Fruit fly (Drosophila melanogaster) whole organism: ENCODE measurements around the gene CG13056.

ENCODE experiments used
- CG8478 ChIP-seq: fragments of >200 bp; optimal IDR thresholded peaks from 2 replicates; lab custom pipeline; 2018; ENCODE audit warnings: inconsistent platforms
- Dll ChIP-seq: fragments of >200 bp; optimal IDR thresholded peaks from 2 replicates; lab custom pipeline; 2017
- EcR ChIP-seq, 2 experiments: fragments of >200 bp; optimal IDR thresholded peaks; 2 replicates each; lab custom pipeline; 2017; ENCODE audit warnings: missing biosample characterization in 2 of 2, missing genetic modification characterization in 2 of 2, missing genetic modification reagents in 2 of 2
- pan ChIP-seq: fragments of >200 bp; optimal IDR thresholded peaks from 2 replicates; lab custom pipeline; 2017
- psq ChIP-seq: fragments of >200 bp; optimal IDR thresholded peaks from 2 replicates; lab custom pipeline; 2017
- usp ChIP-seq: fragments of >200 bp; optimal IDR thresholded peaks from 2 replicates; lab custom pipeline; 2017; ENCODE audit warnings: missing biosample characterization, missing genetic modification characterization, mixed read lengths

The CG13056 gene

dm6 chr3L:16333013-16333412 lies at the start of gene CG13056:
TSS of gene CG13056 (plus strand) at chr3L:16333313.
- no peak for TF ChIP-seq CG8478 (lab: Kevin White, UChicago)
- TF ChIP-seq pan (lab: Kevin White, UChicago) = no peak
- TF ChIP-seq Dll (lab: Kevin White, UChicago) = no peak
- TF ChIP-seq EcR (GFP tag; optimal IDR thresholded peaks at IDR 0.05; lab: Kevin White, UChicago) = no peak
- TF ChIP-seq usp (GFP tag; lab: Kevin White, UChicago) = no peak
- TF ChIP-seq psq (lab: Kevin White, UChicago) = no peak

DNA sequence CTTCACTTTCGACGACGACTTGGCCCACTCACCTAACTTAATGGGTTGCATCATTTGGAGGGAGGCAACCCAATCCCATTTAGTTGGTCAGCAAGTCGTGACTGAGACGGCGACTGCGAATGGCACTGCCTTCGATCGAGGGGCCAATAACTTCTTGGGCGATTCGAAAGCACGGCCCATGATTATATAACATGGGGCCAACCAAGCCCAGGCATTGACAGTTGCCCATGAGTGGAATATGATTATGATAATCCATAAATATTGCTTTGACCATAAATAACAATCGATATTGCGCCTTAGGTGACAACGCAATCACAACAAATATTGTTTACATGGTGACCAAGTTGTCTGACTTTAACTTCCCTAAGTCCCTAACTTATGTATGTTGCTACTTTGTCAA lies 49.3 kb upstream of the CG13056 start, which contains the start of gene CG13048:
CG13048 (minus strand) TSS at position 101 of the 400 bp plus-strand sequence.
- TF ChIP-seq Dll (lab: Kevin White, UChicago) (no peak), usp (GFP tag; lab: Kevin White, UChicago) (no peak), EcR (GFP tag; optimal IDR thresholded peaks at IDR 0.05; lab: Kevin White, UChicago) (no peak), psq (lab: Kevin White, UChicago) (no peak), pan (lab: Kevin White, UChicago) (no peak), CG8478 (lab: Kevin White, UChicago) (no peak)

DNA sequence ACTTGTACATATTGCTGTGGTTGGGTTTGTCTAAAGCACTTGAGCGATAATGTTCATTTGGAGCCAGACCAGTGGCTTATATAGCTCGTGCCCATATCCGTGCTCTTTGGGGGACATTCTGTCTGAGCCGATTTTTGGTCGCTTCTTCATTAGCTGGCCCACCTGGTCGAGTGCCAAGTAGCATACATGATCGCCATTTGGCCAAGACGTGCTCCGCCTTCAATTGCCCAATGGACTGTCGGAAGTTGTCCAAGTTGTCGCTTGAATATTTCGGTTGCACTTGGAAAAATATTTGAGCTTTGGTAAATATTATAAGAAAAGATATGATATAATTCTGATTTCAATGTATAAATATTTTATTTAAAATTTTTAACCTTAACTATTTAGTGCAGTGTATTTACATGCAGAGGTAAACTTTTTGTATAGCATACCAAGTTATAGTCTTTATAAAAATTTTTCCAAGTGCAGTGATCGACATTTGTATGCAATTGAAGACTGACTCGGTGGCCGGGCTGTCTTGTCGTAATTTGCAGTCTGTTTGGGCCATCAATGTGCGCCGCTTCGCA lies 47.7 kb upstream of the CG13056 start, which contains the start of gene CG13047:
CG13047 (minus strand) TSS at position 51 of the 566 bp plus-strand sequence.
- TF ChIP-seq EcR (GFP tag; optimal IDR thresholded peaks at IDR 0.05; lab: Kevin White, UChicago) (no peak), usp (GFP tag; lab: Kevin White, UChicago) (no peak), CG8478 (lab: Kevin White, UChicago) (no peak), psq (lab: Kevin White, UChicago) (no peak)

DNA sequence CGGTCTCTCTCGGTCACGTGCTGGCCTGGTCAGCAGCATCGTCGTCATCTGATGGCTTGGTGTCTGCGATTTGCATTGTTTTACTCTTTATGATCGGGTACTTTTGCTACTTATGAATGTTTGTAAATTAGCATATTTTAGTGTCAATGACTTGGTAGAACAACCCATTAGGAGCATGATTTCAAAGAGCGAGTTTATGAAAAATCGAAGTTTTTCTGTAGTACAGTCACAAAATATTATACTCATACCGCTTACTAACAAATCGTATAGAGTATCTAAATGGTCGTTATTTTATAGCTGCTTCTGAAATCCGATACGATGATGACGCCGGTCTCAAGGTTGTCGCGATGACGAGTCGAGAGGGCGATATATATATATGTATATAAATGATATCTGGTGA lies 46.9 kb upstream of the CG13056 start:
- TF ChIP-seq psq (lab: Kevin White, UChicago) (no peak), Dll (lab: Kevin White, UChicago) (no peak), EcR (GFP tag; optimal IDR thresholded peaks at IDR 0.05; lab: Kevin White, UChicago) (no peak), CG8478 (lab: Kevin White, UChicago) (no peak), usp (GFP tag; lab: Kevin White, UChicago) (no peak), pan (lab: Kevin White, UChicago) (no peak)

DNA sequence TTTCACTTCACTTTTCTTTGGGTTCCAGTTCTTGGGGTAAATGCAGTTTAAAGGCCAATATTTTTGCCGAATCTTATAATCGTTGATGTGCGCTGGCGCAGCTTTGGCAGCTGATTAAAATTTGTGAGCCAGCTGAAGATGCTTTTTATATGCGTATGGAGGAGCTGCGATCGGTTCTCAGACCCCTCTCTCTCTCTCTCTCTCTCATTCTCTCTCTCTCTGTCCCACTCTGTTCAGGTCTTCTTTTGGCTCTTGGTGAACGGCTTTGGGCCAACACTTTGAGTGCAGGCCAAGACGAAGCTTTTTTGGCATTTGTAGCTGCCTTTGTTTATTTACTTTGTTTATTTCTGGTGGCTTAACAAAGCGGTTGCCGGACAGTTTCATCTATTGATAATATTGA lies 44.8 kb upstream of the CG13056 start, which contains the start of gene CG13046:
CG13046 (minus strand) TSS at position 101 of the 400 bp plus-strand sequence.
- TF ChIP-seq EcR (GFP tag; optimal IDR thresholded peaks at IDR 0.05; lab: Kevin White, UChicago) (no peak), CG8478 (lab: Kevin White, UChicago) (no peak), Dll (lab: Kevin White, UChicago) (no peak), usp (GFP tag; lab: Kevin White, UChicago) (no peak), pan (lab: Kevin White, UChicago) (no peak), psq (lab: Kevin White, UChicago) (no peak)

dm6 chr3L:16289067-16289466 lies 44.0 kb upstream of the CG13056 start:
- TF ChIP-seq pan (lab: Kevin White, UChicago) (no peak), psq (lab: Kevin White, UChicago) (no peak), EcR (GFP tag; optimal IDR thresholded peaks at IDR 0.05; lab: Kevin White, UChicago) (no peak), CG8478 (lab: Kevin White, UChicago) (no peak), usp (GFP tag; lab: Kevin White, UChicago) (no peak), Dll (lab: Kevin White, UChicago) (no peak)

DNA sequence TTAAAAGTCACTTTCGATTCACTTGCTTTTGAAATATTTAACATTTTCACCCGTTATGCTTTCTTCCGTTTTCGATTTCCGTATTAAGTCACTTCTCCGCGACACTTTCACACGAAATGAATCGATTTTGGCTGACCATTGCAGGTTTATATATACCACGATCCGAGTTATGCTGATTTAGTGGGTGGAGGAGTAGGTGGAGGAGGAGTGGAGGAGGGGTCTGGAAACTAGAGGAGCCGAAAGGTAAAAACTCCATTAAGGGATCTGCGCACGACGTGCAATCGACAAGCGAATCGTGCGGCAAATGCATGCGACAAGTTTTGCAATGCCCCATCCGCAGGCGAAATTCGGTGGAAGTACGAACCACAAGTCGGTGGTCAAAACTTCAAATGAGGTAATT lies 42.3 kb upstream of the CG13056 start, which contains the start of gene CG13045:
CG13045 (minus strand) TSS at position 101 of the 400 bp plus-strand sequence.
- TF ChIP-seq Dll (lab: Kevin White, UChicago) (no peak), psq (lab: Kevin White, UChicago) (no peak), usp (GFP tag; lab: Kevin White, UChicago) (no peak), CG8478 (lab: Kevin White, UChicago) (no peak), pan (lab: Kevin White, UChicago) (no peak)

DNA sequence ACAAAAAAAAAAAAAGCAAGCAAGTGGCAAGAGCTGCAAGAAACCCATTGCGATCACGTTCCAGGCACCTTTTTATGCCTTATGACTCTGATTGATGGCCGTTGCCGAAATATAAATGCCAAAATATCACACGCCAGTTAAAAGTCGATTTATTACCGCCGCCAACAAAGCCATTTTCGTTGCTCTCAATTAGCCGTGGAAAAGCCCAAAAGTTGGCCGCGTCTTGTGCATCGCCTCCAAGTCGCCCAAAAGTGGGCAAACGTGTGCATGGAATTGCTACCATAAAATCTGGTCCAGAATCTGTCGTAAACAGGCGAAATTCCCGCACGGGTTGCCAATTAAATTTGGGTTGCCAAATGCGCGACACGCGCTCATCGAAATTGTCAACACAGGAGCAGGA lies 41.4 kb upstream of the CG13056 start:
- TF ChIP-seq pan (lab: Kevin White, UChicago) (no peak), Dll (lab: Kevin White, UChicago) (no peak), CG8478 (lab: Kevin White, UChicago) (no peak), psq (lab: Kevin White, UChicago) (no peak), EcR (GFP tag; optimal IDR thresholded peaks at IDR 0.05; lab: Kevin White, UChicago) (no peak), usp (GFP tag; lab: Kevin White, UChicago) (no peak)

dm6 chr3L:16295447-16295846 lies 37.7 kb upstream of the CG13056 start, which contains the start of gene CG4962:
TSS of gene CG4962 (minus strand) at chr3L:16295547.
- no peak for TF ChIP-seq CG8478 (lab: Kevin White, UChicago)
- no peak for TF ChIP-seq Dll (lab: Kevin White, UChicago)
- TF ChIP-seq usp (GFP tag; lab: Kevin White, UChicago) = no peak
- no peak for TF ChIP-seq psq (lab: Kevin White, UChicago)
- no peak for TF ChIP-seq EcR (GFP tag; optimal IDR thresholded peaks at IDR 0.05; lab: Kevin White, UChicago)
- TF ChIP-seq pan (lab: Kevin White, UChicago) = no peak

DNA sequence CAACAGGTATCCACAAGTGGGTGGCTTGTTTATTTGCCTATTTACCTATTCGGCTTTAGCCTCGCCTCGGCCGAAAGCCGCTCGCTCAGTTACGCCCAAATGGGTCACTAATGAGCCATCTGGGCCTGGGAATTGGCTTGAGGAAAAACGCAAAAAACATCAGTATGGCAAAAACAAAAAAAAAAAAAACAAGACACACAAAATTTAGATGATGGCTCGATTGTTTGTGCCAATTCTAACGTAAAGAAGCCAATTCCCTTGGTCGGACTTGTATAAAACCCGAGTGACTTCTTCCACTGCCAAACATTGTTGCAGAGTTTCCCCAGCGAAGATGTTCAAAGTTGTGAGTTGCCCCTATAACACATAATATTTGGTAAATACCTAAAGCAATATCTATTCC lies 32.0 kb upstream of the CG13056 start, which contains the start of gene CG4982:
CG4982 (plus strand) TSS at position 301 of the 400 bp plus-strand sequence.
- no peak for TF ChIP-seq psq (lab: Kevin White, UChicago)
- no peak for TF ChIP-seq EcR (GFP tag; optimal IDR thresholded peaks at IDR 0.05; lab: Kevin White, UChicago)
- no peak for TF ChIP-seq CG8478 (lab: Kevin White, UChicago)
- TF ChIP-seq Dll (lab: Kevin White, UChicago) = no peak
- TF ChIP-seq pan (lab: Kevin White, UChicago) = no peak
- no peak for TF ChIP-seq usp (GFP tag; lab: Kevin White, UChicago)

DNA sequence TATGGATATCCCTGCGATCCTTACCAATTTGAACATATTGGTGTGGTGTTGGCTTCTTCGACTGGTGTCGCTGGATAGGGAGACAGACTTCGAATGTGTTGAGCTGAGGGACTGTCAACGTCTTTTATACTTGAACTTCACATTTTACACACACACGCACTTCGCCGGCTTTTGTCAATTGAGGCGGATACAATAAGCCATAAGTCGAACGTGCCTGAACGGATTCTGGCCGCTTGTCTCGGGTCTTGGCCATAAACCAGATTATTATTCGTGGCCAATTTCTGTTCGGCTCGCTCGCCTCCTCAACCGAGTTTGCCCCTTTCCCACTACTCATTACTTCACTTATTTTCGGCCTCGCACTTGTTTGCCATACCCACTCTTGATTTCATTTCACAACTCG lies 30.0 kb upstream of the CG13056 start, which contains the start of gene CG13044:
CG13044 (minus strand) TSS at position 101 of the 400 bp plus-strand sequence.
- no peak for TF ChIP-seq EcR (GFP tag; optimal IDR thresholded peaks at IDR 0.05; lab: Kevin White, UChicago)
- no peak for TF ChIP-seq usp (GFP tag; lab: Kevin White, UChicago)
- TF ChIP-seq CG8478 (lab: Kevin White, UChicago) = no peak
- no peak for TF ChIP-seq pan (lab: Kevin White, UChicago)
- TF ChIP-seq Dll (lab: Kevin White, UChicago) = no peak
- no peak for TF ChIP-seq psq (lab: Kevin White, UChicago)
